Fruit fly (Drosophila melanogaster): ENCODE data around the gene awd.
A peak's percentile ranks its signal among the peaks of the same experiment; 100 is the strongest.

awd gene

DNA sequence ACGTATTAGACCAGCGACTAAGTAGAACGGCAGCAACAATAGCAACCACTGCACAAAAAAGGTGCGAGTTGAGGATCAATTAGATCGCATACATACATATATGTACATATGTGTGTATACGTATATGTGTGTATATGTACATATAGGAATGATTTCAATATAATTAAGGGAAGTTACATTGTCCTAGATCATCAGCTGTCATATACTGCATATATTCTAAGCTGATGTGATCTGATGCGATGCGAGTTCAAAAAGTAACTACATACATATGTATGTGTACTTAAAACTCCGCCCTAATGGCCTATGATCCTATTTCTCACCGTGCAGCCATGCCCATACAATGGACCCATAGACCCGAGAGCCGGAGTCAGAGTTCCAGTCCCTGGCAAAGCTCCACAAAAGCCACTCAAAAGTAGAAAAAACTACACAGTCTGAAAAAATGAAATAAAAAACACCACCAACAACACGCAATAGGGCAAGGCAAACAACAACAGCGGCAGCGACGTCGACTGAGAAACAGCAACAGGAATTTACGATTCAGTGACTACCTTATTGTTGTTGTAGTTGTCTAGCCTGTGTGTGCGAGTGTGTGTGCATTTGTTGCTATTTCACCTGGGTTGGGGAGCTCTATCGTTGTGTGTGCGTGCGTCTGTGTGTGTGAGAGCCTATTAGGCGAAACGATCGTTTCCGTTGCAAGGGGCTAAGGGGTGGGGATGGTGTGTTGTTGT, 22.5 kb downstream of the awd start:
- TF ChIP-seq CG8159 (tag; optimal IDR thresholded peaks at IDR 0.05) (no peak), Ets98B (GFP tag; IDR thresholded peaks at IDR 0.05) (no peak; the same call in 1 of the 2 replicates), CG17806 (tag; optimal IDR thresholded peaks at IDR 0.05) (peak; percentile 33), rn (GFP tag; IDR thresholded peaks at IDR 0.05) (no peak), CG4496 (GFP tag; IDR thresholded peaks at IDR 0.05) (0 out of 3 replicates have a peak, but pooled peaks have one; percentile 7), CG9948 (tag; optimal IDR thresholded peaks at IDR 0.05) (peak; percentile 41), Pif1A (GFP tag; optimal IDR thresholded peaks at IDR 0.05) (peak; percentile 46), CG15710 (tag; optimal IDR thresholded peaks at IDR 0.05) (peak; percentile 20), CG14655 (GFP tag; optimal IDR thresholded peaks at IDR 0.05) (peak; percentile 85), fd96Ca (GFP tag; IDR thresholded peaks at IDR 0.05) (peak; percentile 71), Pif1B (GFP tag; optimal IDR thresholded peaks at IDR 0.05) (peak; percentile 61), D1 (tag; optimal IDR thresholded peaks at IDR 0.05) (no peak), gl (tag; optimal IDR thresholded peaks at IDR 0.05) (no peak), CG32121 (GFP tag; IDR thresholded peaks at IDR 0.05) (peak; percentile 60; the same call in 1 of the 2 replicates), CG8301 (tag; optimal IDR thresholded peaks at IDR 0.05) (peak; percentile 71), CG10348 (GFP tag; IDR thresholded peaks at IDR 0.05) (no peak), CG12605 (GFP tag; IDR thresholded peaks at IDR 0.05) (no peak), CG34367 (tag; optimal IDR thresholded peaks at IDR 0.05) (peak; percentile 31), EcR (GFP tag; optimal IDR thresholded peaks at IDR 0.05) (peak; percentile 53)

DNA sequence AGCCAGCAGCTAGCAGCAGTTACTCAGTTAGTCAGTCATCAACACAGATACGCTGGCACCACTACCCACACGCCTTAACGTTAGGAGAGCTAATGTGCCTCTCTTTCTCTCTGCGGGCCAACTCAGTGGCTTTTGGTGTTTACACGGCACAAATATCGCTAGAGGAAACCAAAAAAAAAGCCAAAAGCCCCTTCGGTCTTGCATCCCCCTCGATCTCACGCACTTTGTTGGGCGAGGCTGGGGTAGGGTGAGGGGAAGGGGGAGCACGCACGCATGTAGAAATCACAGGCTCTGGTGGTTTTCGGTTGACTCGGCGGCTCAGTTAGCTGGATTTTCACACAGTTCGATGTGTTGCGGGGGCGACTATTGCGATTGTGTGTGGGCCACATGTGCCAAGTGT, 23.9 kb downstream of the awd start:
- TF ChIP-seq Pif1A (GFP tag; optimal IDR thresholded peaks at IDR 0.05) (no peak), Pif1B (GFP tag; optimal IDR thresholded peaks at IDR 0.05) (no peak), CG8159 (tag; optimal IDR thresholded peaks at IDR 0.05) (no peak), CG34367 (tag; optimal IDR thresholded peaks at IDR 0.05) (no peak), gl (tag; optimal IDR thresholded peaks at IDR 0.05) (no peak), CG14655 (GFP tag; optimal IDR thresholded peaks at IDR 0.05) (no peak), CG13204 (GFP tag; optimal IDR thresholded peaks at IDR 0.05) (no peak), CG32121 (GFP tag; IDR thresholded peaks at IDR 0.05) (no peak), CG8301 (tag; optimal IDR thresholded peaks at IDR 0.05) (no peak)

DNA sequence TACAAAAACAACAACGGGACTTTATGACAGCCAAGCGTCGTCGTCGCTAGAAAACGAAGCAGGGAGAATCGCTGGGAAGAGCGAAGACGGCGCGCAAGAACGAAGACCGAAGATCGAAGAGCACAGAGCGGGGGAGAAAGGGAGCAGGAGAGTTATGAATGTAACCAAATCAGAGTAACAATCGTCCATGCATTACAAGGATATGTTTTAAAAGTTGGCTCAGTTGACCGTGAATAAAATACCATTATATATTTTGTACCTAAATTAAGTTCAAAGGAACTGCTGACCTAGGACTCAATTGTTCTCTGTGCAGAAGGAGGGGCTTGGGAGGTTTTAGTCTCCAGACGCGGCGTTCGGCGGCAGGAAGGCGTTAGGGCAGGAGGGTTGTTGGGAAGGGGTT, 24.4 kb downstream of the awd start:
- TF ChIP-seq CG15710 (tag; optimal IDR thresholded peaks at IDR 0.05): no peak
- peak; percentile 13 for TF ChIP-seq CG9948 (tag; optimal IDR thresholded peaks at IDR 0.05)
- TF ChIP-seq Ets98B (GFP tag; IDR thresholded peaks at IDR 0.05): no peak
- no peak for TF ChIP-seq CG8159 (tag; optimal IDR thresholded peaks at IDR 0.05)
- no peak for TF ChIP-seq Snoo (tag; optimal IDR thresholded peaks at IDR 0.05)
- no peak for TF ChIP-seq CG4496 (GFP tag; IDR thresholded peaks at IDR 0.05)
- peak; percentile 54 for TF ChIP-seq CG8301 (tag; optimal IDR thresholded peaks at IDR 0.05)
- 0 out of 3 replicates have a peak, but pooled peaks have one; percentile 13 for TF ChIP-seq fd96Ca (GFP tag; IDR thresholded peaks at IDR 0.05)
- TF ChIP-seq CG14655 (GFP tag; optimal IDR thresholded peaks at IDR 0.05): peak; percentile 41

DNA sequence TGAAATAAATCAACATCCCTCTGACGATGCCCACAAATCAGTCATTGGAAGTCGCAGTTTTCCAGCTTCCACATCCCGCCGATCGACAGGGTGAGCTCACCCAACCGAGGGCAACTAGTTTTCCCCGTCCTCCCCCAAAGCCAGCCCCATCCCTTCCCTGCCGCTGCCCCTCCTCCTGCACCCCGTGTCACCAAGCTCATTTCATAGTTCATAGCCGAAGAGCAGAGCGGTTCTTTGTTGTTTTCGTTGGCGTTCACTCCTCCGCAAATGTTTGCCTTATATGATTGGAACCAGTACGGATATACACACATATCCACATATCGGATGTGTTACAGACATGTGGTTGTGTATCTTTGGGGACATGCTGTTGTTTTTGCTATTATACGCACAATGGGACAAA, 25.8 kb downstream of the awd start:
- peak; percentile 20; the same call in 1 of the 3 replicates for TF ChIP-seq fd96Ca (GFP tag; IDR thresholded peaks at IDR 0.05)
- peak; percentile 36 for TF ChIP-seq CG13204 (GFP tag; optimal IDR thresholded peaks at IDR 0.05)
- TF ChIP-seq EcR (GFP tag; optimal IDR thresholded peaks at IDR 0.05): peak; percentile 38
- TF ChIP-seq CG34367 (tag; optimal IDR thresholded peaks at IDR 0.05): no peak

DNA sequence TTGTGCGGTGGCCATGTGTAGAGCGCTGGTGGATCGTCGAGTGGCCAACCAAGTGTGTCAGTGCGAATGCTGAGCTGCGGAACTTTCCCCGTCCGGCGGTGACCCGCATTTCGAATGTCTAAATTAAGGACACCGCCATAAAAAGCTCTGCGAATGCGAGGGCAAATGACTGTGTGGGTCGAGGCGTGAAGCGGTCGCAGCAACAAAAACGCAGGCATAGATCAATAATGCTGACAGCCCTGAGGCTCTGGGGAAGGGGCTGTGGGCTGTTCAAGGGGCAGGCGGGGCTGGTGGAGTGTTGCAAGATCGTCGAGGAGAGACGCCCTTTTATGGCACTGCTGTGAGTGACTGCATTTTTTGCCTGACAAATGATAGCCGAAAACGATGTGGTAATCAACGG, 26.4 kb downstream of the awd start:
- no peak for TF ChIP-seq CG17806 (tag; optimal IDR thresholded peaks at IDR 0.05)
- TF ChIP-seq CG32121 (GFP tag; IDR thresholded peaks at IDR 0.05): peak; percentile 23; the same call in 1 of the 2 replicates

DNA sequence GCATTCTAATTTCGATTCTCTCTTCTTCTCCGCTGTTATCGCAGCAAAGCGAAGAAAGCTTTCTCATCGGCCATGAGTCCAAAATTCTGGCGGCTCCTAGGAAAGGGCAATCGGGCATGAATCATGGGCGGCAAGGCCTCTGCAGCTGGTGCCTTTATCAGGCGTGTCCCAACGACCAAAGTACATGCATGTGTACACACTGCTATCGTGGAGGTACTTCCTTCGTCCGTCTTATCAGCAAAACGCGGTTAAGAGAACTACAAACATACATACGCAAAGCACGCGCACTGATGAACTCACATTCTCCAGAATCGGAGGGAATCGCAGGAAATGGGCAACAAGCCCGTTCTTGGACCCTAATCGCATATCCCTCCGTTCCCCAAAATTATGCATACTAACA, 26.9 kb downstream of the awd start:
- TF ChIP-seq gl (tag; optimal IDR thresholded peaks at IDR 0.05) (peak; percentile 52), Ets98B (GFP tag; IDR thresholded peaks at IDR 0.05) (no peak), CG4496 (GFP tag; IDR thresholded peaks at IDR 0.05) (peak; percentile 31; the same call in 1 of the 3 replicates), CG34367 (tag; optimal IDR thresholded peaks at IDR 0.05) (no peak), CG8301 (tag; optimal IDR thresholded peaks at IDR 0.05) (no peak)

DNA sequence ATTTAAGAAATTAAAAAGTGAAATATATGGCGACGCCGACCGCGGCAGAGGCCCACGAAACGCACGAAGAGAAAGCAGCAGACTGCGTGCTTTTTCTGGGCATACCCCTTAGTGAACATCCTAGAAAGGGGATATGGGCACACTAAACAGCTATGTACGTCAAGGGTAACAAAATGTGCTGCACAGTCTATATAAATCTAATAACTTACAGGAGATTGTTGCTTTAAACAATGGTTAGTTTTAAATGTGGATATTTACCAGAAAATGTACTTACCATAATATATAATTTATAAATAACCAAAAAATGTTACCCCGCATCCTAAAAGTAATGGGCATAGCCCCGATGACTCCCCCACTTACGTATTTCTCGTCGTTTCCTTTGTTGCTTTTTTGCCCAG, 27.7 kb downstream of the awd start:
- TF ChIP-seq CG8159 (tag; optimal IDR thresholded peaks at IDR 0.05): no peak
- TF ChIP-seq CG9948 (tag; optimal IDR thresholded peaks at IDR 0.05): peak; percentile 23
- TF ChIP-seq CG10348 (GFP tag; IDR thresholded peaks at IDR 0.05): no peak
- TF ChIP-seq CG13204 (GFP tag; optimal IDR thresholded peaks at IDR 0.05): no peak
- peak; percentile 17 for TF ChIP-seq Snoo (tag; optimal IDR thresholded peaks at IDR 0.05)
- TF ChIP-seq CG4496 (GFP tag; IDR thresholded peaks at IDR 0.05): no peak; the same call in 2 of the 3 replicates
- TF ChIP-seq Pif1B (GFP tag; optimal IDR thresholded peaks at IDR 0.05): peak; percentile 37
- TF ChIP-seq gl (tag; optimal IDR thresholded peaks at IDR 0.05): no peak
- peak; percentile 17 for TF ChIP-seq CG15710 (tag; optimal IDR thresholded peaks at IDR 0.05)
- TF ChIP-seq CG8301 (tag; optimal IDR thresholded peaks at IDR 0.05): peak; percentile 14
- peak; percentile 38 for TF ChIP-seq CG14655 (GFP tag; optimal IDR thresholded peaks at IDR 0.05)
- TF ChIP-seq CG17806 (tag; optimal IDR thresholded peaks at IDR 0.05): peak; percentile 39
- TF ChIP-seq CG32121 (GFP tag; IDR thresholded peaks at IDR 0.05): no peak
- TF ChIP-seq Pif1A (GFP tag; optimal IDR thresholded peaks at IDR 0.05): no peak
- TF ChIP-seq fd96Ca (GFP tag; IDR thresholded peaks at IDR 0.05): peak; percentile 32; the same call in 1 of the 3 replicates
- no peak for TF ChIP-seq Ets98B (GFP tag; IDR thresholded peaks at IDR 0.05)
- no peak for TF ChIP-seq CG34367 (tag; optimal IDR thresholded peaks at IDR 0.05)
- TF ChIP-seq D1 (tag; optimal IDR thresholded peaks at IDR 0.05): no peak
- TF ChIP-seq EcR (GFP tag; optimal IDR thresholded peaks at IDR 0.05): no peak
- no peak for TF ChIP-seq CG12605 (GFP tag; IDR thresholded peaks at IDR 0.05)
- no peak for TF ChIP-seq rn (GFP tag; IDR thresholded peaks at IDR 0.05)

Measured in whole organism, pupa.